Worm (Caenorhabditis elegans): ENCODE data around the gene T24D5.6.
"Not testable (repeated sequence)": the region's sequence is repeated elsewhere in the genome, so short reads cannot be mapped to it uniquely, and the experiment has no call there.

Gene T24D5.6

ce11 chrX:12603322-12603984 lies at the start of gene T24D5.6, which contains the start of gene R09A8.9:
T24D5.6 (plus strand) TSS chrX:12603622.
R09A8.9 (plus strand) TSS chrX:12603934.
- TF ChIP-seq unc-62 (GFP tag; optimal IDR thresholded peaks at IDR 0.05) = no peak

ce11 chrX:12563589-12563988 lies 39.8 kb upstream of the T24D5.6 start:
- TF ChIP-seq unc-62 (GFP tag; optimal IDR thresholded peaks at IDR 0.05) = no peak

- TF ChIP-seq unc-62 (GFP tag; optimal IDR thresholded peaks at IDR 0.05) = no peak
These were observed 28.9 kb upstream of the T24D5.6 start, which contains the start of gene T24D5.1 for ce11 chrX:12574473-12574872. T24D5.1 (plus strand) TSS chrX:12574773.

ce11 chrX:12579774-12580173 lies 23.6 kb upstream of the T24D5.6 start, which contains the start of gene T24D5.3:
T24D5.3 (plus strand) TSS chrX:12580074.
- no peak for TF ChIP-seq unc-62 (GFP tag; optimal IDR thresholded peaks at IDR 0.05)

ce11 chrX:12583497-12583896 lies 19.9 kb upstream of the T24D5.6 start:
- TF ChIP-seq unc-62 (GFP tag; optimal IDR thresholded peaks at IDR 0.05) = no peak

ce11 chrX:12586352-12586751 lies 17.1 kb upstream of the T24D5.6 start, which contains the start of gene T24D5.2:
T24D5.2 (minus strand) TSS chrX:12586452.
- TF ChIP-seq unc-62 (GFP tag; optimal IDR thresholded peaks at IDR 0.05) = no peak

ce11 chrX:12589503-12589902 lies 13.9 kb upstream of the T24D5.6 start:
- TF ChIP-seq unc-62 (GFP tag; optimal IDR thresholded peaks at IDR 0.05) = no peak

ce11 chrX:12595217-12595616 lies 8.2 kb upstream of the T24D5.6 start:
- no peak for TF ChIP-seq unc-62 (GFP tag; optimal IDR thresholded peaks at IDR 0.05)

- TF ChIP-seq unc-62 (GFP tag; optimal IDR thresholded peaks at IDR 0.05) = no peak
These were observed 7.5 kb upstream of the T24D5.6 start for ce11 chrX:12595954-12596353.

- no peak for TF ChIP-seq unc-62 (GFP tag; optimal IDR thresholded peaks at IDR 0.05)
These were observed 6.6 kb upstream of the T24D5.6 start, which contains the start of gene T24D5.4 for ce11 chrX:12596868-12597267. T24D5.4 (plus strand) TSS chrX:12597168.

ce11 chrX:12602611-12603010 lies 811 bp upstream of the T24D5.6 start:
- TF ChIP-seq unc-62 (GFP tag; optimal IDR thresholded peaks at IDR 0.05) = no peak

- TF ChIP-seq unc-62 (GFP tag; optimal IDR thresholded peaks at IDR 0.05) = not testable (repeated sequence)
These were observed 10.0 kb downstream of the T24D5.6 start, which contains the start of gene R09A8.1 for ce11 chrX:12613451-12613850. R09A8.1 (plus strand) TSS chrX:12613751.

- no peak for TF ChIP-seq unc-62 (GFP tag; optimal IDR thresholded peaks at IDR 0.05)
These were observed 15.0 kb downstream of the T24D5.6 start for ce11 chrX:12618447-12618846.

- TF ChIP-seq unc-62 (GFP tag; optimal IDR thresholded peaks at IDR 0.05) = no peak
These were observed 15.7 kb downstream of the T24D5.6 start, which contains the start of gene R09A8.2 for ce11 chrX:12619165-12619564. R09A8.2 (plus strand) TSS chrX:12619465.

ce11 chrX:12620310-12620709 lies 16.9 kb downstream of the T24D5.6 start:
- TF ChIP-seq unc-62 (GFP tag; optimal IDR thresholded peaks at IDR 0.05) = no peak

ce11 chrX:12627797-12628196 lies 24.4 kb downstream of the T24D5.6 start:
- TF ChIP-seq unc-62 (GFP tag; optimal IDR thresholded peaks at IDR 0.05) = no peak

- no peak for TF ChIP-seq unc-62 (GFP tag; optimal IDR thresholded peaks at IDR 0.05)
These were observed 25.8 kb downstream of the T24D5.6 start for ce11 chrX:12629257-12629656.

Data from whole organism, dauer.